Worm (Caenorhabditis elegans) whole organism, young adult: ENCODE data around the gene M04D8.5.

Source experiments
- ama-1 ChIP-seq, 3 experiments: fragments of 150-350 bp in 1 of 3; sonication (generic microtip) in 2 of 3; optimal IDR thresholded peaks; 2 replicates each; lab custom pipeline; 2014 to 2018; ENCODE audit warnings: missing biosample characterization in 2 of 3, missing genetic modification characterization in 2 of 3, missing genetic modification reagents in 2 of 3
- repo-1 ChIP-seq: sonication (generic microtip); optimal IDR thresholded peaks from 2 replicates; lab custom pipeline; 2017; ENCODE audit warnings: mild to moderate bottlenecking, missing genetic modification characterization, missing compliant biosample characterization
- unc-62 ChIP-seq: fragments of 150-350 bp; optimal IDR thresholded peaks from 2 replicates; lab custom pipeline; 2014; ENCODE audit warnings: missing biosample characterization, missing genetic modification reagents, missing genetic modification characterization

- no peak for TF ChIP-seq ama-1 (optimal IDR thresholded peaks at IDR 0.05; lab: Kevin White, UChicago)
- no peak for TF ChIP-seq ama-1 (GFP tag; optimal IDR thresholded peaks at IDR 0.05; lab: Kevin White, UChicago)
- no peak for TF ChIP-seq repo-1 (tag; lab: Kevin White, UChicago)
- no peak for TF ChIP-seq unc-62 (GFP tag; lab: Kevin White, UChicago)
Observed at ce11 chrIII:10023452-10023851, 9.7 kb downstream of the M04D8.5 start, which contains the start of gene ins-21.
